Worm (Caenorhabditis elegans): ENCODE measurements around the gene F14D7.12.

F14D7.12 gene

ce11 chrV:14347234-14347826 is 47.5 kb downstream of the F14D7.12 start, which contains the start of gene cept-2 (continued):
- TF ChIP-seq nhr-27 (tag; optimal IDR thresholded peaks at IDR 0.05) (no peak), attf-5 (GFP tag; optimal IDR thresholded peaks at IDR 0.05) (peak; percentile 87), F57C9.4 (tag; optimal IDR thresholded peaks at IDR 0.05) (no peak), ceh-40 (GFP tag; IDR thresholded peaks at IDR 0.05) (no peak), madf-3 (GFP tag; IDR thresholded peaks at IDR 0.05) (0 out of 2 replicates have a peak, but pooled peaks have one; percentile 45), ztf-22 (GFP tag; optimal IDR thresholded peaks at IDR 0.05) (no peak), nfyb-1 (GFP tag; IDR thresholded peaks at IDR 0.05) (peak; percentile 67), gei-17 (GFP tag; optimal IDR thresholded peaks at IDR 0.05) (no peak), pha-4 (tag; optimal IDR thresholded peaks at IDR 0.05) (peak; percentile 45), let-526 (GFP tag; IDR thresholded peaks at IDR 0.05) (0 out of 2 replicates have a peak, but pooled peaks have one; percentile 20), Y79H2A.3 (GFP tag; conservative IDR thresholded peaks at IDR 0.05) (no peak), cebp-1 (GFP tag; IDR thresholded peaks at IDR 0.05) (0 out of 2 replicates have a peak, but pooled peaks have one; percentile 34), cebp-1 (tag; optimal IDR thresholded peaks at IDR 0.05) (no peak), B0336.3 (GFP tag; IDR thresholded peaks at IDR 0.05) (no peak), sptf-2 (GFP tag; optimal IDR thresholded peaks at IDR 0.05) (no peak), bed-2 (GFP tag; IDR thresholded peaks at IDR 0.05) (0 out of 2 replicates have a peak, but pooled peaks have one; percentile 25), attf-3 (GFP tag; conservative IDR thresholded peaks at IDR 0.05) (peak; percentile 69), lin-35 (GFP tag; optimal IDR thresholded peaks at IDR 0.05) (peak in 2 of 3 experiments; percentile 58 to 92), let-607 (tag; optimal IDR thresholded peaks at IDR 0.05) (peak; percentile 76 to 81), fkh-3 (tag; optimal IDR thresholded peaks at IDR 0.05) (no peak), F37B4.10 (GFP tag; IDR thresholded peaks at IDR 0.05) (no peak), unc-130 (GFP tag; optimal IDR thresholded peaks at IDR 0.05) (no peak), C17E4.6 (GFP tag; IDR thresholded peaks at IDR 0.05) (no peak), F55B11.4 (tag; optimal IDR thresholded peaks at IDR 0.05; ENCODE audit: borderline replicate concordance, insufficient read depth) (no peak), tlf-1 (GFP tag; optimal IDR thresholded peaks at IDR 0.05) (peak; percentile 66), F52B5.7 (tag; optimal IDR thresholded peaks at IDR 0.05) (no peak), nhr-90 (tag; optimal IDR thresholded peaks at IDR 0.05) (no peak), F33H1.4 (GFP tag; IDR thresholded peaks at IDR 0.05) (peak; percentile 55), lag-1 (GFP tag; IDR thresholded peaks at IDR 0.05) (no peak), rcor-1 (GFP tag; IDR thresholded peaks at IDR 0.05) (peak; percentile 69), die-1 (tag; optimal IDR thresholded peaks at IDR 0.05) (no peak), Y53F4B.3 (GFP tag; IDR thresholded peaks at IDR 0.05) (no peak), pbrm-1 (GFP tag; IDR thresholded peaks at IDR 0.05) (peak; percentile 78), nhr-179 (tag; optimal IDR thresholded peaks at IDR 0.05) (no peak), nhr-80 (tag; optimal IDR thresholded peaks at IDR 0.05) (peak; percentile 54), ceh-79 (tag; optimal IDR thresholded peaks at IDR 0.05) (no peak), F49E8.2 (tag; optimal IDR thresholded peaks at IDR 0.05; ENCODE audit: insufficient read depth) (peak; percentile 57), dpl-1 (GFP tag; optimal IDR thresholded peaks at IDR 0.05) (peak; percentile 56), dpff-1 (tag; optimal IDR thresholded peaks at IDR 0.05) (no peak), egl-18 (GFP tag; IDR thresholded peaks at IDR 0.05) (0 out of 2 replicates have a peak, but pooled peaks have one; percentile 61), repo-1 (tag; optimal IDR thresholded peaks at IDR 0.05) (no peak)

Measured in whole organism, young adult.